Fruit fly (Drosophila melanogaster): ENCODE results near the gene CG14907.

CG14907 gene

dm6 chr3R:16682901-16683300 is 30.8 kb upstream of the CG14907 start:
- TF ChIP-seq CG1529 (GFP tag; optimal IDR thresholded peaks at IDR 0.05) (no peak), trh (GFP tag; optimal IDR thresholded peaks at IDR 0.05) (no peak), ems (GFP tag; optimal IDR thresholded peaks at IDR 0.05) (no peak), CG18764 (GFP tag; optimal IDR thresholded peaks at IDR 0.05) (no peak), seq (GFP tag; IDR thresholded peaks at IDR 0.05) (peak; percentile 86; the same call in 1 of the 2 replicates), kni (GFP tag; optimal IDR thresholded peaks at IDR 0.05) (peak; percentile 16), ap (GFP tag; IDR thresholded peaks at IDR 0.05) (no peak), CG31388 (GFP tag; optimal IDR thresholded peaks at IDR 0.05) (no peak), Lpt (GFP tag; optimal IDR thresholded peaks at IDR 0.05) (no peak), dmrt11E (tag; optimal IDR thresholded peaks at IDR 0.05) (no peak), Nf-YC (tag; optimal IDR thresholded peaks at IDR 0.05) (peak; percentile 62), gce (GFP tag; IDR thresholded peaks at IDR 0.05) (no peak), salm (tag; optimal IDR thresholded peaks at IDR 0.05) (no peak), Bdp1 (GFP tag; optimal IDR thresholded peaks at IDR 0.05) (no peak), Nf-YB (GFP tag; optimal IDR thresholded peaks at IDR 0.05) (peak; percentile 55), phol (tag; optimal IDR thresholded peaks at IDR 0.05) (peak; percentile 86), Fer3 (tag; optimal IDR thresholded peaks at IDR 0.05) (no peak), Optix (GFP tag; IDR thresholded peaks at IDR 0.05) (no peak), Xbp1 (GFP tag; optimal IDR thresholded peaks at IDR 0.05) (no peak)

dm6 chr3R:16677934-16678333 is 25.8 kb upstream of the CG14907 start:
- no peak for TF ChIP-seq Chrac-16 (GFP tag; optimal IDR thresholded peaks at IDR 0.05)
- peak; percentile 86; the same call in 2 of the 4 replicates for TF ChIP-seq chinmo (GFP tag; IDR thresholded peaks at IDR 0.05; ENCODE audit: partially characterized antibody)
- peak; percentile 87 for TF ChIP-seq Nf-YB (GFP tag; optimal IDR thresholded peaks at IDR 0.05)
- peak; percentile 69 for TF ChIP-seq abd-A (tag; optimal IDR thresholded peaks at IDR 0.05)
- no peak for TF ChIP-seq CG10274 (GFP tag; optimal IDR thresholded peaks at IDR 0.05)
- peak; percentile 80 for TF ChIP-seq Nf-YC (tag; optimal IDR thresholded peaks at IDR 0.05)
- peak; percentile 55 for TF ChIP-seq zen (tag; optimal IDR thresholded peaks at IDR 0.05)
- peak; percentile 51 for TF ChIP-seq kni (GFP tag; optimal IDR thresholded peaks at IDR 0.05)

dm6 chr3R:16676518-16676917 is 24.4 kb upstream of the CG14907 start:
- TF ChIP-seq kay (GFP tag; optimal IDR thresholded peaks at IDR 0.05), result no peak
- no peak for TF ChIP-seq NfI (GFP tag; optimal IDR thresholded peaks at IDR 0.05)
- no peak for TF ChIP-seq pfk (GFP tag; optimal IDR thresholded peaks at IDR 0.05)
- no peak for TF ChIP-seq CG9797 (GFP tag; optimal IDR thresholded peaks at IDR 0.05)
- TF ChIP-seq CG11456 (GFP tag; IDR thresholded peaks at IDR 0.05), result no peak
- no peak for TF ChIP-seq HLH4C (GFP tag; IDR thresholded peaks at IDR 0.05; ENCODE audit: partially characterized antibody)
- TF ChIP-seq PHDP (tag; optimal IDR thresholded peaks at IDR 0.05), result no peak
- TF ChIP-seq CG8281 (tag; optimal IDR thresholded peaks at IDR 0.05), result no peak

- TF ChIP-seq HLHmδ (GFP tag; optimal IDR thresholded peaks at IDR 0.05), result no peak
- no peak for TF ChIP-seq CG11247 (GFP tag; IDR thresholded peaks at IDR 0.05)
- TF ChIP-seq bcd (GFP tag; optimal IDR thresholded peaks at IDR 0.05), result no peak
- no peak for TF ChIP-seq CG10209 (GFP tag; optimal IDR thresholded peaks at IDR 0.05)
- TF ChIP-seq en (GFP tag; optimal IDR thresholded peaks at IDR 0.05), result no peak
- TF ChIP-seq CG4282 (GFP tag; optimal IDR thresholded peaks at IDR 0.05), result no peak
- TF ChIP-seq Asciz (GFP tag; optimal IDR thresholded peaks at IDR 0.05), result no peak
- peak; percentile 6 for TF ChIP-seq CG30403 (GFP tag; optimal IDR thresholded peaks at IDR 0.05)
- no peak for TF ChIP-seq tx (GFP tag; optimal IDR thresholded peaks at IDR 0.05)
- no peak for TF ChIP-seq bbx (GFP tag; IDR thresholded peaks at IDR 0.05; ENCODE audit: partially characterized antibody)
- TF ChIP-seq NfI (GFP tag; optimal IDR thresholded peaks at IDR 0.05), result no peak
- no peak for TF ChIP-seq CG7271 (tag; optimal IDR thresholded peaks at IDR 0.05)
- TF ChIP-seq NK7.1 (GFP tag; optimal IDR thresholded peaks at IDR 0.05), result no peak
- TF ChIP-seq Adf1 (GFP tag; IDR thresholded peaks at IDR 0.05), result no peak
- TF ChIP-seq trh (GFP tag; optimal IDR thresholded peaks at IDR 0.05), result no peak
- TF ChIP-seq Hr51 (GFP tag; optimal IDR thresholded peaks at IDR 0.05), result no peak
- TF ChIP-seq Bdp1 (GFP tag; optimal IDR thresholded peaks at IDR 0.05), result no peak
- no peak for TF ChIP-seq inv (GFP tag; IDR thresholded peaks at IDR 0.05; ENCODE audit: partially characterized antibody)
Observed at dm6 chr3R:16673184-16673583, 21.1 kb upstream of the CG14907 start.

Data from whole organism, embryonic.